Worm (Caenorhabditis elegans): ENCODE measurements around the gene atp-2.

The atp-2 gene

ce11 chrIII:5248706-5249105, 20.5 kb downstream of the atp-2 start:
- no peak for TF ChIP-seq snpc-4 (tag; optimal IDR thresholded peaks at IDR 0.05)
- no peak for TF ChIP-seq elt-1 (tag; optimal IDR thresholded peaks at IDR 0.05)
- no peak for TF ChIP-seq nhr-77 (tag; optimal IDR thresholded peaks at IDR 0.05)
- no peak for TF ChIP-seq nhr-43 (tag; optimal IDR thresholded peaks at IDR 0.05; ENCODE audit: poor library complexity, severe bottlenecking)
- TF ChIP-seq fos-1 (tag; optimal IDR thresholded peaks at IDR 0.05), result no peak
- TF ChIP-seq fkh-10 (GFP tag; optimal IDR thresholded peaks at IDR 0.05), result no peak
- no peak for TF ChIP-seq ztf-11 (tag; optimal IDR thresholded peaks at IDR 0.05)
- no peak for TF ChIP-seq tbx-2 (tag; optimal IDR thresholded peaks at IDR 0.05)

ce11 chrIII:5254108-5254507, 25.9 kb downstream of the atp-2 start, which contains the start of the genes sumv-1 and gop-1:
sumv-1 (minus strand) TSS chrIII:5254187.
gop-1 (plus strand) TSS chrIII:5254438.
- no peak for TF ChIP-seq zag-1 (tag; optimal IDR thresholded peaks at IDR 0.05)
- no peak for TF ChIP-seq ceh-28 (tag; optimal IDR thresholded peaks at IDR 0.05)
- peak; percentile 42 for TF ChIP-seq pha-4 (tag; optimal IDR thresholded peaks at IDR 0.05)
- no peak for TF ChIP-seq elt-3 (tag; optimal IDR thresholded peaks at IDR 0.05)

- TF ChIP-seq unc-62 (GFP tag; optimal IDR thresholded peaks at IDR 0.05) (no peak), pqm-1 (tag; optimal IDR thresholded peaks at IDR 0.05) (no peak), hmg-11 (tag; optimal IDR thresholded peaks at IDR 0.05) (no peak), ceh-82 (tag; optimal IDR thresholded peaks at IDR 0.05) (no peak), ceh-16 (tag; optimal IDR thresholded peaks at IDR 0.05) (no peak), ceh-9 (tag; optimal IDR thresholded peaks at IDR 0.05) (no peak), nhr-67 (tag; optimal IDR thresholded peaks at IDR 0.05) (no peak), fkh-2 (tag; optimal IDR thresholded peaks at IDR 0.05) (no peak), ztf-11 (tag; optimal IDR thresholded peaks at IDR 0.05) (no peak), aly-2 (tag; optimal IDR thresholded peaks at IDR 0.05) (no peak), lin-39 (tag; optimal IDR thresholded peaks at IDR 0.05) (no peak), skn-1 (tag; optimal IDR thresholded peaks at IDR 0.05) (no peak)
Measured at ce11 chrIII:5258918-5259317, 30.7 kb downstream of the atp-2 start, which contains the start of gene gop-2. gop-2 (plus strand) TSS chrIII:5259023.

- TF ChIP-seq nhr-23 (tag; optimal IDR thresholded peaks at IDR 0.05) (no peak), unc-39 (tag; optimal IDR thresholded peaks at IDR 0.05) (no peak), nhr-76 (tag; optimal IDR thresholded peaks at IDR 0.05) (no peak), mdl-1 (tag; optimal IDR thresholded peaks at IDR 0.05) (no peak), nhr-11 (tag; optimal IDR thresholded peaks at IDR 0.05) (no peak), lin-15B (tag; optimal IDR thresholded peaks at IDR 0.05) (no peak)
Measured at ce11 chrIII:5260394-5260793, 32.2 kb downstream of the atp-2 start, which contains the start of gene gop-3. gop-3 (plus strand) TSS chrIII:5260694.

ce11 chrIII:5263299-5263993, 35.2 kb downstream of the atp-2 start, which contains the start of the genes C34E10.9 and hap-1:
C34E10.9 (minus strand) TSS chrIII:5263399.
hap-1 (plus strand) TSS chrIII:5263943.
- TF ChIP-seq nhr-23 (tag; optimal IDR thresholded peaks at IDR 0.05), result no peak
- no peak for TF ChIP-seq jun-1 (tag; optimal IDR thresholded peaks at IDR 0.05)
- TF ChIP-seq tbx-2 (tag; optimal IDR thresholded peaks at IDR 0.05), result no peak

DNA sequence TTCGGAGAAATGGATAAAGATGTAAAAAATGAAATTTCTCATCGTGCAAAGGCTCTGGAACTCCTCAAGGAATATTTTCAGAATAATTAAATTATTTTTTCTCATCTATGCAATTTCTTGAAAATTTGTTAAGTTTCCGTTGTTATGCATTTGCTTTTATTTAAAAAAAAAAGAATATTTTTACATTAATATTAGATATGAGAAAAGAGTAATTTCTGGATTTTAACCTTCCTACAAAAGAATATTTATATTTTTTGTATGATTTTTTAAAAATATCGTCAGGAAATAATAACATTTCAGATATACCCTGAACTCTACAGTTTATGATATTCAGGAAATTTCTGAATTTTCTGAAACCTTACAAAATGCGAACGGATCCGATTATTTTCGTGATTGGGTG, 36.6 kb downstream of the atp-2 start, which contains the start of gene gro-1:
gro-1 (plus strand) TSS at position 301 of the 400 bp plus-strand sequence.
- TF ChIP-seq nhr-11 (tag; optimal IDR thresholded peaks at IDR 0.05) (no peak), fkh-2 (tag; optimal IDR thresholded peaks at IDR 0.05) (no peak), ZK546.5 (tag; optimal IDR thresholded peaks at IDR 0.05) (no peak), skn-1 (tag; optimal IDR thresholded peaks at IDR 0.05) (no peak), fkh-10 (GFP tag; optimal IDR thresholded peaks at IDR 0.05) (no peak), egl-5 (tag; optimal IDR thresholded peaks at IDR 0.05) (no peak), fos-1 (tag; optimal IDR thresholded peaks at IDR 0.05) (no peak), lin-39 (tag; optimal IDR thresholded peaks at IDR 0.05) (no peak), snpc-4 (tag; optimal IDR thresholded peaks at IDR 0.05) (no peak), zag-1 (tag; optimal IDR thresholded peaks at IDR 0.05) (no peak), aly-2 (tag; optimal IDR thresholded peaks at IDR 0.05) (no peak), ceh-82 (tag; optimal IDR thresholded peaks at IDR 0.05) (no peak), nhr-43 (tag; optimal IDR thresholded peaks at IDR 0.05; ENCODE audit: poor library complexity, severe bottlenecking) (no peak), tbx-2 (tag; optimal IDR thresholded peaks at IDR 0.05) (no peak), nhr-76 (tag; optimal IDR thresholded peaks at IDR 0.05) (no peak), unc-62 (GFP tag; optimal IDR thresholded peaks at IDR 0.05) (no peak)
